Worm (Caenorhabditis elegans) whole organism, L4 larva: ENCODE data around the gene C52B9.10.
A peak's percentile ranks its signal among the peaks of the same experiment; 100 is the strongest.

ENCODE experiments used
- ZK546.5 ChIP-seq, 2 experiments: sonication (generic microtip); optimal IDR thresholded peaks; 2 replicates each; lab custom pipeline; 2017; ENCODE audit warnings: missing biosample characterization in 2 of 2, missing genetic modification characterization in 2 of 2
- dmd-6 ChIP-seq: fragments of 200-800 bp; sonication (Bioruptor generic); IDR thresholded peaks from 2 replicates; pipeline ENCODE4 v1.3.6; 2022; ENCODE audit warnings: missing genetic modification reagents, missing genetic modification characterization, missing compliant biosample characterization
- dve-1 ChIP-seq: sonication (generic microtip); optimal IDR thresholded peaks from 2 replicates; lab custom pipeline; 2017; ENCODE audit warnings: antibody characterized with exemption, mild to moderate bottlenecking, missing genetic modification characterization, missing compliant biosample characterization; ENCODE audit not compliant: insufficient read depth
- egl-27 ChIP-seq: sonication (generic microtip); optimal IDR thresholded peaks from 3 replicates; lab custom pipeline; 2017; ENCODE audit warnings: missing biosample characterization, missing genetic modification reagents, missing genetic modification characterization
- fkh-10 ChIP-seq: fragments of 150-350 bp; optimal IDR thresholded peaks from 2 replicates; lab custom pipeline; 2014; ENCODE audit warnings: missing biosample characterization, missing genetic modification reagents, missing genetic modification characterization
- jun-1 ChIP-seq: fragments of 150-350 bp; optimal IDR thresholded peaks from 2 replicates; lab custom pipeline; 2014; ENCODE audit warnings: missing biosample characterization, missing genetic modification reagents, missing genetic modification characterization
- lin-39 ChIP-seq: fragments of 150-350 bp; optimal IDR thresholded peaks from 2 replicates; lab custom pipeline; 2014; ENCODE audit warnings: missing biosample characterization, missing genetic modification reagents, missing genetic modification characterization
- mdl-1 ChIP-seq, 2 experiments: fragments of 150-350 bp in 1 of 2; sonication (generic microtip) in 1 of 2; optimal IDR thresholded peaks; 2 replicates each; lab custom pipeline; 2014 to 2017; ENCODE audit warnings: missing biosample characterization in 2 of 2, missing genetic modification characterization in 2 of 2
- mep-1 ChIP-seq: fragments of 150-350 bp; sonication (generic microtip); optimal IDR thresholded peaks from 3 replicates; lab custom pipeline; 2014; ENCODE audit warnings: missing biosample characterization, missing genetic modification characterization
- nhr-11 ChIP-seq: fragments of 150-350 bp; optimal IDR thresholded peaks from 2 replicates; lab custom pipeline; 2014; ENCODE audit warnings: missing biosample characterization, missing genetic modification characterization
- nhr-237 ChIP-seq: sonication (generic microtip); optimal IDR thresholded peaks from 2 replicates; lab custom pipeline; 2017; ENCODE audit warnings: missing biosample characterization, missing genetic modification characterization
- nhr-28 ChIP-seq: fragments of 150-350 bp; optimal IDR thresholded peaks from 2 replicates; lab custom pipeline; 2014; ENCODE audit warnings: missing biosample characterization, missing genetic modification characterization
- snpc-4 ChIP-seq: fragments of 150-350 bp; optimal IDR thresholded peaks from 2 replicates; lab custom pipeline; 2014; ENCODE audit warnings: missing biosample characterization, missing genetic modification characterization
- vab-7 ChIP-seq: fragments of 200-800 bp; sonication (Bioruptor generic); IDR thresholded peaks from 2 replicates; pipeline ENCODE4 v1.3.6; 2022; ENCODE audit warnings: missing genetic modification reagents, missing genetic modification characterization, missing compliant biosample characterization

DNA sequence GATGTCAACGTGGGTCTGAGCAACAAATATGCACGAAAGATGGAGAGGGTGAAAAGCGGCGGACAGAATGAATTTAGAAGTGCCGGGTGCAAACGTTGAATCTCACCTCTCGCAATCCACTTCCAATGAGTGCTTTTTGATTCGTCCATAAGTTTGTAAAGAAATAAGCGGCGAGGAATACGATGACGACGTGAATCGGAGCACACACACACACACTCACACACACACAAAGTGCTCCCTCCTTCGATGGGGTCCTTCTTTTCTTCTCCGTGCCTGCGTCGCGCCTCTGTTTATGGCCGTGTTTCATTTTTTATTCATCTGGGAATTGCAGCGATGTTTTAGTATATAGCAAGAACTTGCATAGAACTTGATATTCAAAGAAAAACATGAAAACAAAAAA lies 23.7 kb downstream of the C52B9.10 start, which contains the start of gene paf-2:
- TF ChIP-seq nhr-28 (tag; lab: Kevin White, UChicago) (no peak), vab-7 (GFP tag; lab: Robert Waterston, UW) (no peak), dmd-6 (GFP tag; lab: Robert Waterston, UW) (no peak), ZK546.5 (tag; optimal IDR thresholded peaks at IDR 0.05; lab: Kevin White, UChicago) (no peak), dve-1 (no peak), snpc-4 (tag; lab: Kevin White, UChicago) (no peak), fkh-10 (GFP tag; lab: Kevin White, UChicago) (no peak), egl-27 (tag; lab: Kevin White, UChicago) (no peak), nhr-237 (tag; lab: Kevin White, UChicago) (no peak), jun-1 (tag; lab: Kevin White, UChicago) (no peak), mep-1 (peak; percentile 22), mdl-1 (tag; optimal IDR thresholded peaks at IDR 0.05; lab: Kevin White, UChicago) (no peak), nhr-11 (no peak), lin-39 (no peak)
